Fruit fly (Drosophila melanogaster) Kc167 (cell line): Measurements from ENCODE around the gene zld.

Experiments
- Sin3A ChIP-seq: fragments of >200 bp; optimal IDR thresholded peaks from 2 replicates; lab custom pipeline; 2018; ENCODE audit warnings: missing external identifiers
- insv ChIP-seq: fragments of >200 bp; optimal IDR thresholded peaks from 3 replicates; lab custom pipeline; 2018; ENCODE audit warnings: missing external identifiers
- psq ChIP-seq: fragments of >200 bp; optimal IDR thresholded peaks from 2 replicates; lab custom pipeline; 2017; ENCODE audit warnings: missing external identifiers

- no peak for TF ChIP-seq psq (lab: Kevin White, UChicago)
- no peak for TF ChIP-seq Sin3A
- TF ChIP-seq insv (lab: Kevin White, UChicago): no peak
These were observed 32.7 kb downstream of the zld start, which contains the start of gene Abcd3 for dm6 chrX:19750626-19751149.
